Fruit fly (Drosophila melanogaster) S2 (cell line): ENCODE data around the gene CG13380.

ENCODE experiments used
- CG8478 ChIP-seq: fragments of >200 bp; optimal IDR thresholded peaks from 2 replicates; lab custom pipeline; 2018
- CTCF ChIP-seq, 2 experiments: fragments of >200 bp; optimal IDR thresholded peaks; 2 replicates each; lab custom pipeline; 2018

- TF ChIP-seq CG8478 (lab: Kevin White, UChicago) (no peak), CTCF (optimal IDR thresholded peaks at IDR 0.05; lab: Kevin White, UChicago) (no peak)
Measured at dm6 chr3L:18622422-18622739, 4.6 kb upstream of the CG13380 start, which contains the start of gene bora.
